Worm (Caenorhabditis elegans): ENCODE measurements around the gene F25H9.7.

F25H9.7 gene

ce11 chrV:13472062-13472461, 3.9 kb downstream of the F25H9.7 start:
- no peak for TF ChIP-seq unc-39 (tag; optimal IDR thresholded peaks at IDR 0.05)
- TF ChIP-seq nhr-2 (tag; optimal IDR thresholded peaks at IDR 0.05): no peak
- TF ChIP-seq sem-2 (GFP tag; optimal IDR thresholded peaks at IDR 0.05): no peak
- no peak for TF ChIP-seq unc-120 (tag; optimal IDR thresholded peaks at IDR 0.05; ENCODE audit: poor library complexity, severe bottlenecking)
- TF ChIP-seq ztf-11 (tag; optimal IDR thresholded peaks at IDR 0.05): no peak
- TF ChIP-seq ham-2 (GFP tag; optimal IDR thresholded peaks at IDR 0.05): no peak
- TF ChIP-seq lin-13 (tag; optimal IDR thresholded peaks at IDR 0.05): no peak
- TF ChIP-seq bed-3 (GFP tag; optimal IDR thresholded peaks at IDR 0.05): no peak
- no peak for TF ChIP-seq unc-62 (GFP tag; optimal IDR thresholded peaks at IDR 0.05)
- TF ChIP-seq lsy-2 (tag; optimal IDR thresholded peaks at IDR 0.05): no peak
- TF ChIP-seq M03D4.4 (tag; optimal IDR thresholded peaks at IDR 0.05): no peak

- TF ChIP-seq tbx-8 (GFP tag; optimal IDR thresholded peaks at IDR 0.05): no peak
- TF ChIP-seq unc-62 (GFP tag; optimal IDR thresholded peaks at IDR 0.05): peak; percentile 79
- TF ChIP-seq mls-2 (tag; optimal IDR thresholded peaks at IDR 0.05): no peak
- no peak for TF ChIP-seq unc-39 (tag; optimal IDR thresholded peaks at IDR 0.05)
- TF ChIP-seq cnd-1 (tag; optimal IDR thresholded peaks at IDR 0.05): no peak
- no peak for TF ChIP-seq lin-32 (GFP tag; optimal IDR thresholded peaks at IDR 0.05)
- TF ChIP-seq nhr-28 (tag; optimal IDR thresholded peaks at IDR 0.05): no peak
- TF ChIP-seq elt-3 (tag; optimal IDR thresholded peaks at IDR 0.05): no peak
- TF ChIP-seq pha-4 (tag; optimal IDR thresholded peaks at IDR 0.05): no peak
- no peak for TF ChIP-seq blmp-1 (tag; optimal IDR thresholded peaks at IDR 0.05)
- TF ChIP-seq hlh-1 (tag; optimal IDR thresholded peaks at IDR 0.05): peak; percentile 97
- no peak for TF ChIP-seq ztf-11 (tag; optimal IDR thresholded peaks at IDR 0.05)
- no peak for TF ChIP-seq M03D4.4 (tag; optimal IDR thresholded peaks at IDR 0.05)
- TF ChIP-seq snpc-4 (tag; optimal IDR thresholded peaks at IDR 0.05): no peak
- no peak for TF ChIP-seq mab-5 (tag; optimal IDR thresholded peaks at IDR 0.05)
- TF ChIP-seq sem-2 (GFP tag; optimal IDR thresholded peaks at IDR 0.05): no peak
Observed at ce11 chrV:13473467-13473866, 5.3 kb downstream of the F25H9.7 start, which contains the start of gene T10G3.1. Gene T10G3.1, minus strand, starts transcription at chrV:13473679.

- no peak for TF ChIP-seq unc-62 (GFP tag; optimal IDR thresholded peaks at IDR 0.05)
- TF ChIP-seq sptf-1 (tag; optimal IDR thresholded peaks at IDR 0.05): no peak
- no peak for TF ChIP-seq snpc-4 (tag; optimal IDR thresholded peaks at IDR 0.05)
- no peak for TF ChIP-seq ceh-39 (tag; optimal IDR thresholded peaks at IDR 0.05)
- no peak for TF ChIP-seq ces-1 (GFP tag; optimal IDR thresholded peaks at IDR 0.05)
- TF ChIP-seq unc-39 (tag; optimal IDR thresholded peaks at IDR 0.05): no peak
- no peak for TF ChIP-seq pha-4 (tag; optimal IDR thresholded peaks at IDR 0.05)
- TF ChIP-seq ceh-83 (GFP tag; optimal IDR thresholded peaks at IDR 0.05): no peak
- no peak for TF ChIP-seq zip-8 (tag; optimal IDR thresholded peaks at IDR 0.05)
- TF ChIP-seq hlh-1 (tag; optimal IDR thresholded peaks at IDR 0.05): no peak
Observed at ce11 chrV:13476350-13476749, 8.2 kb downstream of the F25H9.7 start, which contains the start of gene T10G3.8. Gene T10G3.8, minus strand, starts transcription at chrV:13476450.

- no peak for TF ChIP-seq nhr-12 (tag; optimal IDR thresholded peaks at IDR 0.05)
- TF ChIP-seq mab-5 (tag; optimal IDR thresholded peaks at IDR 0.05): no peak
- TF ChIP-seq blmp-1 (tag; optimal IDR thresholded peaks at IDR 0.05): no peak
- TF ChIP-seq mep-1 (tag; optimal IDR thresholded peaks at IDR 0.05): no peak
- TF ChIP-seq ces-1 (GFP tag; optimal IDR thresholded peaks at IDR 0.05): no peak
- no peak for TF ChIP-seq ceh-83 (GFP tag; optimal IDR thresholded peaks at IDR 0.05)
- TF ChIP-seq hlh-1 (tag; optimal IDR thresholded peaks at IDR 0.05): no peak
- TF ChIP-seq unc-62 (GFP tag; optimal IDR thresholded peaks at IDR 0.05): no peak
- no peak for TF ChIP-seq lin-13 (tag; optimal IDR thresholded peaks at IDR 0.05)
- TF ChIP-seq pha-4 (tag; optimal IDR thresholded peaks at IDR 0.05): no peak
Observed at ce11 chrV:13479766-13480165, 11.6 kb downstream of the F25H9.7 start, which contains the start of gene T10G3.2. Gene T10G3.2, minus strand, starts transcription at chrV:13479866.

ce11 chrV:13484339-13484738, 16.2 kb downstream of the F25H9.7 start, which contains the start of gene T10G3.4:
Gene T10G3.4, minus strand, starts transcription at chrV:13484439.
- no peak for TF ChIP-seq nhr-237 (tag; optimal IDR thresholded peaks at IDR 0.05)
- no peak for TF ChIP-seq ham-2 (GFP tag; optimal IDR thresholded peaks at IDR 0.05)
- TF ChIP-seq flh-1 (GFP tag; optimal IDR thresholded peaks at IDR 0.05): no peak
- no peak for TF ChIP-seq cnd-1 (tag; optimal IDR thresholded peaks at IDR 0.05)
- TF ChIP-seq snpc-4 (tag; optimal IDR thresholded peaks at IDR 0.05): no peak
- TF ChIP-seq lsy-2 (tag; optimal IDR thresholded peaks at IDR 0.05): no peak
- TF ChIP-seq ces-1 (GFP tag; optimal IDR thresholded peaks at IDR 0.05): no peak
- TF ChIP-seq pha-4 (tag; optimal IDR thresholded peaks at IDR 0.05): no peak
- TF ChIP-seq mab-5 (tag; optimal IDR thresholded peaks at IDR 0.05): no peak
- no peak for TF ChIP-seq sem-2 (GFP tag; optimal IDR thresholded peaks at IDR 0.05)
- TF ChIP-seq unc-39 (tag; optimal IDR thresholded peaks at IDR 0.05): no peak
- TF ChIP-seq tbx-8 (GFP tag; optimal IDR thresholded peaks at IDR 0.05): no peak
- TF ChIP-seq elt-3 (tag; optimal IDR thresholded peaks at IDR 0.05): no peak
- no peak for TF ChIP-seq elt-1 (tag; optimal IDR thresholded peaks at IDR 0.05; ENCODE audit: borderline replicate concordance, insufficient read depth)
- TF ChIP-seq mls-2 (tag; optimal IDR thresholded peaks at IDR 0.05): no peak
- no peak for TF ChIP-seq drap-1 (GFP tag; optimal IDR thresholded peaks at IDR 0.05)

Measured in whole organism, mixed stage, embryonic.